Fruit fly (Drosophila melanogaster) whole organism, embryonic: ENCODE results near the gene CG14684.
A peak's percentile ranks its signal among the peaks of the same experiment; 100 is the strongest.

Experiments used
- Adf1 ChIP-seq: fragments of 200-800 bp; sonication (Bioruptor generic); IDR thresholded peaks from 2 replicates; pipeline ENCODE4 v1.3.6; 2022; ENCODE audit warnings: missing biosample characterization, missing genetic modification characterization
- CG10654 ChIP-seq: fragments of 200-800 bp; sonication (Bioruptor generic); optimal IDR thresholded peaks from 2 replicates; lab custom pipeline; 2016; ENCODE audit warnings: missing biosample characterization, missing genetic modification characterization
- CG11247 ChIP-seq: fragments of 200-800 bp; sonication (Bioruptor generic); IDR thresholded peaks from 2 replicates; pipeline ENCODE4 v1.3.6; 2022; ENCODE audit warnings: missing biosample characterization, missing genetic modification characterization
- CG11504 ChIP-seq: fragments of 200-800 bp; sonication (Bioruptor generic); optimal IDR thresholded peaks from 3 replicates; lab custom pipeline; 2019; ENCODE audit warnings: missing biosample characterization, mild to moderate bottlenecking, missing genetic modification characterization, moderate library complexity
- CG12391 ChIP-seq: fragments of 200-800 bp; sonication (Bioruptor generic); optimal IDR thresholded peaks from 3 replicates; lab custom pipeline; 2018; ENCODE audit warnings: missing biosample characterization, mild to moderate bottlenecking, missing genetic modification characterization, moderate library complexity
- CG12744 ChIP-seq: fragments of 200-800 bp; sonication (Bioruptor generic); optimal IDR thresholded peaks from 2 replicates; lab custom pipeline; 2016; ENCODE audit warnings: missing biosample characterization, missing genetic modification characterization
- CG13296 ChIP-seq: fragments of 200-800 bp; sonication (Bioruptor generic); optimal IDR thresholded peaks from 3 replicates; lab custom pipeline; 2018; ENCODE audit warnings: missing biosample characterization, mild to moderate bottlenecking, missing genetic modification characterization
- CG13424 ChIP-seq: fragments of 200-800 bp; sonication (Bioruptor generic); optimal IDR thresholded peaks from 2 replicates; lab custom pipeline; 2019; ENCODE audit warnings: missing biosample characterization, mild to moderate bottlenecking, missing genetic modification characterization, moderate library complexity
- CG14014 ChIP-seq: fragments of 200-800 bp; sonication (Bioruptor generic); IDR thresholded peaks from 2 replicates; pipeline ENCODE4 v1.3.6; 2022; ENCODE audit warnings: missing biosample characterization, missing genetic modification characterization
- CG14710 ChIP-seq: fragments of 200-800 bp; sonication (Bioruptor generic); optimal IDR thresholded peaks from 3 replicates; lab custom pipeline; 2019; ENCODE audit warnings: missing biosample characterization, mild to moderate bottlenecking, missing genetic modification characterization, moderate library complexity
- CG15696 ChIP-seq: fragments of 200-800 bp; sonication (Bioruptor generic); optimal IDR thresholded peaks from 2 replicates; lab custom pipeline; 2019; ENCODE audit warnings: missing biosample characterization, mild to moderate bottlenecking, missing genetic modification characterization, moderate library complexity
- CG1647 ChIP-seq: fragments of 200-800 bp; sonication (Bioruptor generic); optimal IDR thresholded peaks from 3 replicates; lab custom pipeline; 2016; ENCODE audit warnings: missing biosample characterization, missing genetic modification characterization
- CG17328 ChIP-seq: fragments of 200-800 bp; sonication (Bioruptor generic); IDR thresholded peaks from 2 replicates; pipeline ENCODE4 v1.3.6; 2022; ENCODE audit warnings: missing biosample characterization, missing genetic modification characterization
- CG17829 ChIP-seq: fragments of 200-800 bp; optimal IDR thresholded peaks from 2 replicates; lab custom pipeline; 2019; ENCODE audit warnings: missing biosample characterization, mild to moderate bottlenecking, missing genetic modification characterization, moderate library complexity
- CG18619 ChIP-seq: fragments of 200-800 bp; sonication (Bioruptor generic); optimal IDR thresholded peaks from 3 replicates; lab custom pipeline; 2017; ENCODE audit warnings: missing biosample characterization, mild to moderate bottlenecking, missing genetic modification characterization
- CG2678 ChIP-seq: fragments of 200-800 bp; sonication (Bioruptor generic); optimal IDR thresholded peaks from 3 replicates; lab custom pipeline; 2019; ENCODE audit warnings: missing biosample characterization, mild to moderate bottlenecking, missing genetic modification characterization, moderate library complexity
- CG4360 ChIP-seq: fragments of 200-800 bp; sonication (Bioruptor generic); IDR thresholded peaks from 2 replicates; pipeline ENCODE4 v1.3.6; 2022; ENCODE audit warnings: missing biosample characterization, missing genetic modification characterization
- CG7928 ChIP-seq: fragments of 200-800 bp; sonication (Bioruptor generic); optimal IDR thresholded peaks from 2 replicates; lab custom pipeline; 2017; ENCODE audit warnings: missing biosample characterization, mild to moderate bottlenecking, missing genetic modification characterization
- CG8359 ChIP-seq: fragments of 200-800 bp; sonication (Bioruptor generic); optimal IDR thresholded peaks from 2 replicates; lab custom pipeline; 2017; ENCODE audit warnings: missing biosample characterization, mild to moderate bottlenecking, missing genetic modification characterization, borderline replicate concordance
- Chrac-16 ChIP-seq: fragments of 200-800 bp; sonication (Bioruptor generic); optimal IDR thresholded peaks from 3 replicates; lab custom pipeline; 2016; ENCODE audit warnings: missing biosample characterization, missing genetic modification characterization
- D19A ChIP-seq: fragments of 200-800 bp; optimal IDR thresholded peaks from 3 replicates; lab custom pipeline; 2019; ENCODE audit warnings: missing biosample characterization, mild to moderate bottlenecking, missing genetic modification characterization, moderate library complexity
- Dp ChIP-seq: fragments of 200-800 bp; sonication (Bioruptor generic); optimal IDR thresholded peaks from 2 replicates; lab custom pipeline; 2018; ENCODE audit warnings: missing biosample characterization, mild to moderate bottlenecking, missing genetic modification characterization, moderate library complexity
- Dref ChIP-seq: fragments of 200-800 bp; sonication (Bioruptor generic); IDR thresholded peaks from 2 replicates; pipeline ENCODE4 v1.3.6; 2022; ENCODE audit warnings: missing biosample characterization, missing genetic modification characterization
- HLHmδ ChIP-seq: fragments of 200-800 bp; sonication (Bioruptor generic); optimal IDR thresholded peaks from 2 replicates; lab custom pipeline; 2018; ENCODE audit warnings: missing biosample characterization, mild to moderate bottlenecking, missing genetic modification characterization, moderate library complexity
- Jarid2 ChIP-seq: fragments of 200-800 bp; sonication (Bioruptor generic); optimal IDR thresholded peaks from 3 replicates; lab custom pipeline; 2017; ENCODE audit warnings: mild to moderate bottlenecking, missing biosample characterization, missing genetic modification reagents, missing genetic modification characterization
- Med ChIP-seq: fragments of 200-800 bp; sonication (Bioruptor generic); peaks from one replicate; lab custom pipeline; 2016; ENCODE audit warnings: missing biosample characterization, missing genetic modification characterization, mild to moderate bottlenecking, inconsistent platforms, moderate library complexity
- Sox100B ChIP-seq: fragments of 200-800 bp; sonication (Bioruptor generic); optimal IDR thresholded peaks from 3 replicates; lab custom pipeline; 2018; ENCODE audit warnings: missing biosample characterization, mild to moderate bottlenecking, missing genetic modification characterization
- Trl ChIP-seq, 3 experiments: fragments of >200 bp in 2 of 3; fragments of 200-800 bp in 1 of 3; sonication (Bioruptor generic) in 1 of 3; optimal IDR thresholded peaks; 2 replicates in 1 of 3; 3 replicates in 2 of 3; lab custom pipeline; 2016 to 2017; ENCODE audit warnings: missing biosample characterization in 1 of 3, missing genetic modification characterization in 1 of 3
- Usf ChIP-seq: fragments of 200-800 bp; sonication (Bioruptor generic); optimal IDR thresholded peaks from 2 replicates; lab custom pipeline; 2017; ENCODE audit warnings: missing genotype, missing biosample characterization, missing genetic modification characterization
- Xbp1 ChIP-seq: fragments of 200-800 bp; sonication (Bioruptor generic); optimal IDR thresholded peaks from 3 replicates; lab custom pipeline; 2016; ENCODE audit warnings: missing biosample characterization, mild to moderate bottlenecking, missing genetic modification characterization
- abd-A ChIP-seq: fragments of 200-800 bp; sonication (Bioruptor generic); optimal IDR thresholded peaks from 3 replicates; lab custom pipeline; 2019; ENCODE audit warnings: missing biosample characterization, mild to moderate bottlenecking, missing genetic modification characterization, moderate library complexity
- amos ChIP-seq: fragments of 200-800 bp; sonication (Bioruptor generic); IDR thresholded peaks from 2 replicates; pipeline ENCODE4 v1.3.6; 2022; ENCODE audit warnings: missing biosample characterization, missing genetic modification characterization; ENCODE audit not compliant: partially characterized antibody
- ara ChIP-seq: fragments of 200-800 bp; sonication (Bioruptor generic); IDR thresholded peaks from 2 replicates; pipeline ENCODE4 v1.3.6; 2022; ENCODE audit warnings: missing biosample characterization, missing genetic modification characterization
- chinmo ChIP-seq: fragments of 200-800 bp; sonication (Bioruptor generic); IDR thresholded peaks from 4 replicates; pipeline ENCODE4 v1.3.6; 2022; ENCODE audit warnings: missing biosample characterization, missing genetic modification characterization; ENCODE audit not compliant: partially characterized antibody
- chm ChIP-seq: fragments of 200-800 bp; sonication (Bioruptor generic); IDR thresholded peaks from 2 replicates; pipeline ENCODE4 v1.3.6; 2022; ENCODE audit warnings: missing biosample characterization, missing genetic modification characterization
- ci ChIP-seq: fragments of 200-800 bp; sonication (Bioruptor generic); IDR thresholded peaks from 3 replicates; pipeline ENCODE4 v1.3.6; 2022; ENCODE audit warnings: missing biosample characterization, missing genetic modification characterization
- crol ChIP-seq: fragments of 200-800 bp; sonication (Bioruptor generic); IDR thresholded peaks from 2 replicates; pipeline ENCODE4 v1.3.6; 2022; ENCODE audit warnings: missing biosample characterization, missing genetic modification characterization
- crp ChIP-seq, 2 experiments: fragments of 200-800 bp; sonication (Bioruptor generic); optimal IDR thresholded peaks; 2 replicates in 1 of 2; 3 replicates in 1 of 2; lab custom pipeline; 2017; ENCODE audit warnings: missing biosample characterization in 2 of 2, missing genetic modification characterization in 2 of 2, mild to moderate bottlenecking in 1 of 2, moderate library complexity in 1 of 2
- fru ChIP-seq: fragments of >200 bp; optimal IDR thresholded peaks from 2 replicates; lab custom pipeline; 2017
- fu2 ChIP-seq: fragments of 200-800 bp; sonication (Bioruptor generic); optimal IDR thresholded peaks from 2 replicates; lab custom pipeline; 2016; ENCODE audit warnings: missing biosample characterization, missing genetic modification characterization
- insv ChIP-seq, 2 experiments: fragments of 200-800 bp; sonication (Bioruptor generic); optimal IDR thresholded peaks; 3 replicates each; lab custom pipeline; 2016 to 2018; ENCODE audit warnings: missing biosample characterization in 2 of 2, missing genetic modification characterization in 2 of 2
- nau ChIP-seq: fragments of 200-800 bp; sonication (Bioruptor generic); optimal IDR thresholded peaks from 3 replicates; lab custom pipeline; 2017; ENCODE audit warnings: missing biosample characterization, mild to moderate bottlenecking, missing genetic modification characterization, missing genetic modification reagents
- prd ChIP-seq, 3 experiments: fragments of >200 bp in 2 of 3; fragments of 200-800 bp in 1 of 3; sonication (Bioruptor generic) in 1 of 3; optimal IDR thresholded peaks in 2 of 3; IDR thresholded peaks in 1 of 3; 2 replicates in 2 of 3; 3 replicates in 1 of 3; pipeline versions ENCODE4 v1.3.6 to Lab custom; 2017 to 2022; ENCODE audit warnings: missing biosample characterization in 1 of 3, missing genetic modification characterization in 1 of 3
- slp2 ChIP-seq: fragments of 200-800 bp; sonication (Bioruptor generic); optimal IDR thresholded peaks from 2 replicates; lab custom pipeline; 2016; ENCODE audit warnings: missing biosample characterization, missing genetic modification characterization
- ssp ChIP-seq: fragments of 200-800 bp; sonication (Bioruptor generic); IDR thresholded peaks from 2 replicates; pipeline ENCODE4 v1.3.6; 2022; ENCODE audit warnings: missing biosample characterization, missing genetic modification characterization
- stc ChIP-seq: fragments of 200-800 bp; sonication (Bioruptor generic); IDR thresholded peaks from 2 replicates; pipeline ENCODE4 v1.3.6; 2022; ENCODE audit warnings: missing biosample characterization, missing genetic modification characterization
- zfh2 ChIP-seq: fragments of 200-800 bp; sonication (Bioruptor generic); optimal IDR thresholded peaks from 2 replicates; lab custom pipeline; 2016; ENCODE audit warnings: missing biosample characterization, missing genetic modification characterization

Gene CG14684

dm6 chr3R:10684284-10684683, 22.5 kb upstream of the CG14684 start (continued):
- no peak for TF ChIP-seq fu2
- TF ChIP-seq Usf (GFP tag; lab: Kevin White, UChicago): no peak
- TF ChIP-seq CG1647: peak; percentile 71
- TF ChIP-seq Xbp1: peak; percentile 63
- peak; percentile 39; the same call in 1 of the 2 replicates for TF ChIP-seq ara (GFP tag; lab: Robert Waterston, UW)
- TF ChIP-seq CG13296 (GFP tag; lab: Kevin White, UChicago): peak; percentile 41
- peak; percentile 77 for TF ChIP-seq D19A (tag; lab: Kevin White, UChicago)
- no peak for TF ChIP-seq fru (lab: Kevin White, UChicago)
- peak; percentile 32 for TF ChIP-seq CG18619 (GFP tag; lab: Kevin White, UChicago)
- TF ChIP-seq CG7928 (GFP tag; lab: Kevin White, UChicago): no peak
- TF ChIP-seq CG8359: no peak
- TF ChIP-seq Dp (GFP tag; lab: Kevin White, UChicago): no peak
- TF ChIP-seq slp2 (GFP tag; lab: Kevin White, UChicago): peak; percentile 62

DNA sequence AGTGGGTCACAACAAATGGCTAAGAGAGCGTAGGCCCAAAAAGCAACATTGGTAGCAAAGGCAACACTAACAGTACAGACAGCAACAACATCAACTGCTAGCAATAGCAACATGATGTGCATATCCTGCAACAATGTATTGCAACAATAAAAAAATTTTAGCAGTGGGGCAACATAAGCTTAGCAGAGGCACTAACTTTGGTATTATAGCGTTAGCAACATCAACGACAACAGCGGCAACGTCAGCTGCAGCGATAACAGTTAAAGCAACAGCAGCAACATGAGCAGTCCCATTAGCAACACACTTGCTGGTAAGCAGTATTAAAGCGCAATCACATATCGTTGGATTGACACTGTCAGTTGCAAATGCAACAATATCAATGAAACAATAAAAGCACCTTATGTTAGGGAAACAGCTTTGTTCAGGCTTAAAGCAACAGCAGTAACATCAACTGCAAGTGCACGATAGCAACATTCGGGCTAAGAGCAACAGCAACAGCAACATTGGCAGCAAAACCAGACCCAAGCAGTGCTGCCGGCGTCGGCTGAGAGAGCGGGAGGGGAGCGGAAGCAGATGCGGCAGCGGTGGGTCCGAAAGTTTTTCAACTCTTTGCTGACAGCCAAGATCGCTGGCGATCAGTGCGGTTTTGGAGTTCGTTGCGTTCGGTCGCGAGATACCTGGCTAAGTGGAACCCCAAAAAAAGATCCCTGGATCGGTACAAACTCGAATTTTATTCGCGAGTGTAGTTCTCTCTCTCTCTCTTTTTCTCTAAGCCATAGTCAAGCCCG, 20.3 kb upstream of the CG14684 start, which contains the start of gene Skel:
Skel (plus strand) TSS at position 637 of the 788 bp plus-strand sequence.
- TF ChIP-seq CG11504 (tag; lab: Kevin White, UChicago) (peak; percentile 99), CG14014 (GFP tag; lab: Robert Waterston, UW) (peak; percentile 29; the same call in 1 of the 2 replicates), HLHmδ (GFP tag; lab: Kevin White, UChicago) (no peak), Med (GFP tag; lab: Kevin White, UChicago) (peak; percentile 56), crp (GFP tag; optimal IDR thresholded peaks at IDR 0.05; lab: Kevin White, UChicago) (no peak), ssp (no peak), prd (optimal IDR thresholded peaks at IDR 0.05; lab: Kevin White, UChicago) (no peak), prd (GFP tag; IDR thresholded peaks at IDR 0.05; lab: Robert Waterston, UW) (no peak), Adf1 (GFP tag; lab: Robert Waterston, UW) (peak; percentile 59), stc (peak; percentile 44; the same call in 1 of the 2 replicates), Trl (optimal IDR thresholded peaks at IDR 0.05; lab: Kevin White, UChicago) (peak; percentile 2 to 37), Trl (GFP tag; optimal IDR thresholded peaks at IDR 0.05; lab: Kevin White, UChicago) (no peak), CG17328 (GFP tag; lab: Robert Waterston, UW) (0 out of 2 replicates have a peak, but pooled peaks have one; percentile 5), chm (GFP tag; lab: Robert Waterston, UW) (0 out of 2 replicates have a peak, but pooled peaks have one; percentile 10), CG4360 (GFP tag; lab: Robert Waterston, UW) (peak; percentile 34; the same call in 1 of the 2 replicates), Jarid2 (GFP tag; lab: Kevin White, UChicago) (peak; percentile 53), crol (GFP tag; lab: Robert Waterston, UW) (peak; percentile 68), abd-A (no peak), ci (GFP tag; lab: Robert Waterston, UW) (peak; percentile 24; the same call in 1 of the 3 replicates), Dref (GFP tag; lab: Robert Waterston, UW) (no peak), amos (GFP tag; lab: Robert Waterston, UW) (peak; percentile 16; the same call in 1 of the 2 replicates), chinmo (GFP tag; lab: Robert Waterston, UW) (0 out of 4 replicates have a peak, but pooled peaks have one; percentile 30)
- TF ChIP-seq, all 482 proteins: peak for 14

DNA sequence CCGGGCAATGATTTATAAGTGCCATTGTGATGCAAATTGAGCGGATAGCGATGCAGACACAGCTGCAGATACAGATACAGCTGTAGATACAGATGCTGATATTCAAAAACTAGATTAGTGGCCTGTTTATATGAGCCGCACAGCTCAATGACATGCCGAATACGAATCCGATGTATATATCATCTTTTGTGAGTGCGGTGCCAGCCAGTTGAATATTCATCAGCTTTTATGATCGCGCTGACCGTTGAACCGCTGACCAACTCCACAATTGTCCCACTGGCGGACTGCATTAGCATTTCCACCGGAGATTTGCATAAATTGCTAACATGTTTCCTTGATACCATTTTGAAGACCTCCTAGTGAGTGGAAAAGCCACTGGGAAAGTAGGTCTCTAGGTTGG, 19.5 kb upstream of the CG14684 start:
- no peak for TF ChIP-seq CG15696 (tag; lab: Kevin White, UChicago)
- no peak for TF ChIP-seq CG2678
- TF ChIP-seq CG17829 (tag; lab: Kevin White, UChicago): no peak
- no peak for TF ChIP-seq zfh2
- no peak for TF ChIP-seq CG12391 (tag; lab: Kevin White, UChicago)
- TF ChIP-seq CG10654 (GFP tag; lab: Kevin White, UChicago): no peak
- no peak for TF ChIP-seq CG14710 (tag; lab: Kevin White, UChicago)
- no peak for TF ChIP-seq Sox100B (GFP tag; lab: Kevin White, UChicago)
- no peak for TF ChIP-seq Chrac-16
- TF ChIP-seq CG13424: no peak
- TF ChIP-seq CG12744 (GFP tag; lab: Kevin White, UChicago): no peak
- no peak for TF ChIP-seq CG11247 (GFP tag; lab: Robert Waterston, UW)
- TF ChIP-seq insv (GFP tag; optimal IDR thresholded peaks at IDR 0.05; lab: Kevin White, UChicago): no peak
- no peak for TF ChIP-seq nau (GFP tag; lab: Kevin White, UChicago)
